Fruit fly (Drosophila melanogaster) whole organism, embryonic: ENCODE results near the gene CG7582.

Experiments used
- Atf6 ChIP-seq: fragments of 200-800 bp; sonication (Bioruptor generic); IDR thresholded peaks from 2 replicates; pipeline ENCODE4 v1.3.6; 2022; ENCODE audit warnings: missing biosample characterization, missing genetic modification characterization
- B-H2 ChIP-seq: fragments of 200-800 bp; sonication (Bioruptor generic); optimal IDR thresholded peaks from 2 replicates; lab custom pipeline; 2018; ENCODE audit warnings: missing biosample characterization, mild to moderate bottlenecking, missing genetic modification characterization
- BEAF-32 ChIP-seq: fragments of 200-800 bp; sonication (Bioruptor generic); optimal IDR thresholded peaks from 3 replicates; lab custom pipeline; 2017; ENCODE audit warnings: missing biosample characterization, missing genetic modification characterization, mild to moderate bottlenecking, moderate library complexity, missing genetic modification reagents
- CG10321 ChIP-seq: fragments of 200-800 bp; sonication (Bioruptor generic); IDR thresholded peaks from 2 replicates; pipeline ENCODE4 v1.3.6; 2022; ENCODE audit warnings: missing biosample characterization, missing genetic modification characterization
- CG10959 ChIP-seq: fragments of 200-800 bp; sonication (Bioruptor generic); IDR thresholded peaks from 2 replicates; pipeline ENCODE4 v1.3.6; 2022; ENCODE audit warnings: missing biosample characterization, missing genetic modification characterization
- CG12391 ChIP-seq: fragments of 200-800 bp; sonication (Bioruptor generic); optimal IDR thresholded peaks from 3 replicates; lab custom pipeline; 2018; ENCODE audit warnings: missing biosample characterization, mild to moderate bottlenecking, missing genetic modification characterization, moderate library complexity
- CG12744 ChIP-seq: fragments of 200-800 bp; sonication (Bioruptor generic); optimal IDR thresholded peaks from 2 replicates; lab custom pipeline; 2016; ENCODE audit warnings: missing biosample characterization, missing genetic modification characterization
- CG15479 ChIP-seq: fragments of 200-800 bp; sonication (Bioruptor generic); optimal IDR thresholded peaks from 3 replicates; lab custom pipeline; 2019; ENCODE audit warnings: missing biosample characterization, mild to moderate bottlenecking, missing genetic modification characterization, moderate library complexity
- CG15514 ChIP-seq: fragments of 200-800 bp; sonication (Bioruptor generic); optimal IDR thresholded peaks from 3 replicates; lab custom pipeline; 2017; ENCODE audit warnings: missing biosample characterization, missing genetic modification characterization, mild to moderate bottlenecking, moderate library complexity, missing genetic modification reagents
- CG1603 ChIP-seq: fragments of 200-800 bp; sonication (Bioruptor generic); optimal IDR thresholded peaks from 2 replicates; lab custom pipeline; 2019; ENCODE audit warnings: missing biosample characterization, mild to moderate bottlenecking, missing genetic modification characterization, moderate library complexity
- CG17612 ChIP-seq: fragments of 200-800 bp; sonication (Bioruptor generic); IDR thresholded peaks from 2 replicates; pipeline ENCODE4 v1.3.6; 2022; ENCODE audit warnings: missing biosample characterization, missing genetic modification characterization
- CG17912 ChIP-seq: fragments of 200-800 bp; sonication (Bioruptor generic); optimal IDR thresholded peaks from 2 replicates; lab custom pipeline; 2018; ENCODE audit warnings: missing biosample characterization, mild to moderate bottlenecking, missing genetic modification characterization
- CG18011 ChIP-seq: fragments of 200-800 bp; sonication (Bioruptor generic); optimal IDR thresholded peaks from 2 replicates; lab custom pipeline; 2017; ENCODE audit warnings: missing biosample characterization, missing genetic modification characterization, mild to moderate bottlenecking, moderate library complexity, missing genotype
- CG2712 ChIP-seq: fragments of 200-800 bp; optimal IDR thresholded peaks from 3 replicates; lab custom pipeline; 2019; ENCODE audit warnings: missing biosample characterization, mild to moderate bottlenecking, missing genetic modification characterization, moderate library complexity
- CG30431 ChIP-seq: fragments of 200-800 bp; sonication (Bioruptor generic); optimal IDR thresholded peaks from 2 replicates; lab custom pipeline; 2017; ENCODE audit warnings: missing biosample characterization, missing genetic modification characterization
- CG4328 ChIP-seq: fragments of 200-800 bp; sonication (Bioruptor generic); optimal IDR thresholded peaks from 3 replicates; lab custom pipeline; 2017; ENCODE audit warnings: missing biosample characterization, missing genetic modification reagents, missing genetic modification characterization
- CG4404 ChIP-seq: fragments of 200-800 bp; sonication (Bioruptor generic); IDR thresholded peaks from 2 replicates; pipeline ENCODE4 v1.3.6; 2022; ENCODE audit warnings: missing biosample characterization, missing genetic modification characterization
- CG7963 ChIP-seq: fragments of 200-800 bp; sonication (Bioruptor generic); IDR thresholded peaks from 3 replicates; pipeline ENCODE4 v1.3.6; 2022; ENCODE audit warnings: missing biosample characterization, missing genetic modification characterization; ENCODE audit not compliant: partially characterized antibody
- CG8765 ChIP-seq: fragments of 200-800 bp; sonication (Bioruptor generic); IDR thresholded peaks from 2 replicates; pipeline ENCODE4 v1.3.6; 2022; ENCODE audit warnings: missing biosample characterization, missing genetic modification characterization
- CG8924 ChIP-seq: fragments of 200-800 bp; optimal IDR thresholded peaks from 3 replicates; lab custom pipeline; 2019; ENCODE audit warnings: missing biosample characterization, mild to moderate bottlenecking, missing genetic modification characterization, moderate library complexity
- CG9932 ChIP-seq: fragments of 200-800 bp; sonication (Bioruptor generic); IDR thresholded peaks from 2 replicates; pipeline ENCODE4 v1.3.6; 2022; ENCODE audit warnings: missing biosample characterization, missing genetic modification characterization
- CTCF ChIP-seq: fragments of 200-800 bp; sonication (Bioruptor generic); optimal IDR thresholded peaks from 2 replicates; lab custom pipeline; 2017; ENCODE audit warnings: missing biosample characterization, mild to moderate bottlenecking, missing genetic modification characterization, moderate library complexity
- D19A ChIP-seq: fragments of 200-800 bp; optimal IDR thresholded peaks from 3 replicates; lab custom pipeline; 2019; ENCODE audit warnings: missing biosample characterization, mild to moderate bottlenecking, missing genetic modification characterization, moderate library complexity
- E2f2 ChIP-seq: fragments of 200-800 bp; sonication (Bioruptor generic); IDR thresholded peaks from 2 replicates; pipeline ENCODE4 v1.3.6; 2022; ENCODE audit warnings: missing biosample characterization, missing genetic modification characterization
- Eip74EF ChIP-seq, 2 experiments: fragments of 200-800 bp in 1 of 2; fragments of >200 bp in 1 of 2; sonication (Bioruptor generic) in 1 of 2; optimal IDR thresholded peaks; 2 replicates each; lab custom pipeline; 2017 to 2019; ENCODE audit warnings: missing biosample characterization in 2 of 2, missing genetic modification characterization in 2 of 2, mild to moderate bottlenecking in 1 of 2, moderate library complexity in 1 of 2
- HLHmδ ChIP-seq: fragments of 200-800 bp; sonication (Bioruptor generic); optimal IDR thresholded peaks from 2 replicates; lab custom pipeline; 2018; ENCODE audit warnings: missing biosample characterization, mild to moderate bottlenecking, missing genetic modification characterization, moderate library complexity
- Hey ChIP-seq: fragments of 200-800 bp; sonication (Bioruptor generic); optimal IDR thresholded peaks from 3 replicates; lab custom pipeline; 2018; ENCODE audit warnings: missing biosample characterization, mild to moderate bottlenecking, missing genetic modification characterization
- Hr51 ChIP-seq, 2 experiments: fragments of 200-800 bp; sonication (Bioruptor generic); optimal IDR thresholded peaks; 2 replicates in 1 of 2; 3 replicates in 1 of 2; lab custom pipeline; 2016 to 2018; ENCODE audit warnings: missing biosample characterization in 2 of 2, missing genetic modification characterization in 2 of 2, mild to moderate bottlenecking in 1 of 2, moderate library complexity in 1 of 2
- Jarid2 ChIP-seq: fragments of 200-800 bp; sonication (Bioruptor generic); optimal IDR thresholded peaks from 3 replicates; lab custom pipeline; 2017; ENCODE audit warnings: mild to moderate bottlenecking, missing biosample characterization, missing genetic modification reagents, missing genetic modification characterization
- Kr ChIP-seq: fragments of 200-800 bp; sonication (Bioruptor generic); optimal IDR thresholded peaks from 2 replicates; lab custom pipeline; 2017; ENCODE audit warnings: missing biosample characterization, mild to moderate bottlenecking, missing genetic modification characterization
- Opbp ChIP-seq: fragments of 200-800 bp; sonication (Bioruptor generic); IDR thresholded peaks from 3 replicates; pipeline ENCODE4 v1.3.6; 2022; ENCODE audit warnings: missing biosample characterization, missing genetic modification characterization; ENCODE audit not compliant: partially characterized antibody
- Sox100B ChIP-seq: fragments of 200-800 bp; sonication (Bioruptor generic); optimal IDR thresholded peaks from 3 replicates; lab custom pipeline; 2018; ENCODE audit warnings: missing biosample characterization, mild to moderate bottlenecking, missing genetic modification characterization
- Stat92E ChIP-seq, 3 experiments: fragments of >200 bp in 2 of 3; fragments of 200-800 bp in 1 of 3; sonication (Bioruptor generic) in 1 of 3; optimal IDR thresholded peaks; 2 replicates each; lab custom pipeline; 2017 to 2019; ENCODE audit warnings: missing biosample characterization in 3 of 3, missing genetic modification characterization in 3 of 3, mild to moderate bottlenecking in 1 of 3, moderate library complexity in 1 of 3
- Tbp ChIP-seq: fragments of >200 bp; optimal IDR thresholded peaks from 2 replicates; lab custom pipeline; 2018; ENCODE audit warnings: missing biosample characterization, missing genetic modification characterization
- Usf ChIP-seq: fragments of 200-800 bp; sonication (Bioruptor generic); optimal IDR thresholded peaks from 2 replicates; lab custom pipeline; 2017; ENCODE audit warnings: missing genotype, missing biosample characterization, missing genetic modification characterization
- Vsx1 ChIP-seq: fragments of 200-800 bp; sonication (Bioruptor generic); optimal IDR thresholded peaks from 2 replicates; lab custom pipeline; 2017; ENCODE audit warnings: missing biosample characterization, mild to moderate bottlenecking, missing genetic modification characterization, missing genetic modification reagents
- ap ChIP-seq: fragments of 200-800 bp; sonication (Bioruptor generic); IDR thresholded peaks from 2 replicates; pipeline ENCODE4 v1.3.6; 2022; ENCODE audit warnings: missing biosample characterization, missing genetic modification characterization
- bsh ChIP-seq, 2 experiments: fragments of 200-800 bp; sonication (Bioruptor generic); optimal IDR thresholded peaks; 2 replicates each; lab custom pipeline; 2017 to 2018; ENCODE audit warnings: mild to moderate bottlenecking in 2 of 2, missing biosample characterization in 2 of 2, missing genetic modification characterization in 2 of 2, moderate library complexity in 1 of 2
- da ChIP-seq: fragments of 200-800 bp; sonication (Bioruptor generic); optimal IDR thresholded peaks from 2 replicates; lab custom pipeline; 2016; ENCODE audit warnings: missing biosample characterization, missing genetic modification characterization
- fd3F ChIP-seq: fragments of 200-800 bp; sonication (Bioruptor generic); optimal IDR thresholded peaks from 2 replicates; lab custom pipeline; 2018; ENCODE audit warnings: missing biosample characterization, mild to moderate bottlenecking, missing genetic modification characterization, moderate library complexity
- hth ChIP-seq: fragments of >200 bp; optimal IDR thresholded peaks from 2 replicates; lab custom pipeline; 2017; ENCODE audit warnings: inconsistent platforms
- ken ChIP-seq: fragments of 200-800 bp; sonication (Bioruptor generic); IDR thresholded peaks from 3 replicates; pipeline ENCODE4 v1.3.6; 2022; ENCODE audit warnings: missing biosample characterization, missing genetic modification characterization
- mirr ChIP-seq: fragments of 200-800 bp; sonication (Bioruptor generic); optimal IDR thresholded peaks from 3 replicates; lab custom pipeline; 2018; ENCODE audit warnings: missing biosample characterization, mild to moderate bottlenecking, missing genetic modification characterization
- pzg ChIP-seq: fragments of 200-800 bp; sonication (Bioruptor generic); optimal IDR thresholded peaks from 3 replicates; lab custom pipeline; 2018; ENCODE audit warnings: missing biosample characterization, mild to moderate bottlenecking, missing genetic modification characterization, moderate library complexity
- sisA ChIP-seq: fragments of 200-800 bp; sonication (Bioruptor generic); IDR thresholded peaks from 2 replicates; pipeline ENCODE4 v1.3.6; 2022; ENCODE audit warnings: missing biosample characterization, missing genetic modification characterization
- sug ChIP-seq: fragments of 200-800 bp; optimal IDR thresholded peaks from 2 replicates; lab custom pipeline; 2019; ENCODE audit warnings: missing biosample characterization, mild to moderate bottlenecking, missing genetic modification characterization, moderate library complexity
- vfl ChIP-seq: fragments of 200-800 bp; sonication (Bioruptor generic); optimal IDR thresholded peaks from 2 replicates; lab custom pipeline; 2016; ENCODE audit warnings: missing biosample characterization, missing genetic modification characterization
- wek ChIP-seq: fragments of 200-800 bp; sonication (Bioruptor generic); optimal IDR thresholded peaks from 3 replicates; lab custom pipeline; 2018; ENCODE audit warnings: missing biosample characterization, mild to moderate bottlenecking, missing genetic modification characterization, moderate library complexity
- wor ChIP-seq: fragments of 200-800 bp; sonication (Bioruptor generic); IDR thresholded peaks from 2 replicates; pipeline ENCODE4 v1.3.6; 2022; ENCODE audit warnings: missing biosample characterization, missing genetic modification characterization

The CG7582 gene

dm6 chr3R:29725577-29726240, 43.6 kb upstream of the CG7582 start, which contains the start of gene Kul (continued):
- no peak for TF ChIP-seq CG2712
- peak; percentile 63; the same call in 2 of the 3 replicates for TF ChIP-seq Opbp (GFP tag; lab: Robert Waterston, UW)
- no peak for TF ChIP-seq B-H2 (GFP tag; lab: Kevin White, UChicago)
- peak; percentile 82 for TF ChIP-seq pzg
- TF ChIP-seq hth (lab: Kevin White, UChicago): no peak
- TF ChIP-seq sug (tag; lab: Kevin White, UChicago): no peak
- TF ChIP-seq da (GFP tag; lab: Kevin White, UChicago): no peak
- TF ChIP-seq CG7963 (GFP tag; lab: Robert Waterston, UW): no peak
- TF ChIP-seq CG17612: no peak
- peak; percentile 27 for TF ChIP-seq CTCF (GFP tag; lab: Kevin White, UChicago)
- TF ChIP-seq fd3F: no peak
- TF ChIP-seq wek (GFP tag; lab: Kevin White, UChicago): no peak
- TF ChIP-seq ap: 0 out of 2 replicates have a peak, but pooled peaks have one; percentile 15
- peak; percentile 1 for TF ChIP-seq CG17912
- peak; percentile 79 for TF ChIP-seq CG1603 (tag; lab: Kevin White, UChicago)
- no peak for TF ChIP-seq sisA (GFP tag; lab: Robert Waterston, UW)
- TF ChIP-seq Jarid2 (GFP tag; lab: Kevin White, UChicago): peak; percentile 4
- no peak for TF ChIP-seq CG10959 (GFP tag; lab: Robert Waterston, UW)
- TF ChIP-seq CG30431 (GFP tag; lab: Kevin White, UChicago): no peak
- no peak for TF ChIP-seq Vsx1 (GFP tag; lab: Kevin White, UChicago)
- TF ChIP-seq BEAF-32 (GFP tag; lab: Kevin White, UChicago): peak; percentile 30
- no peak for TF ChIP-seq Eip74EF (GFP tag; optimal IDR thresholded peaks at IDR 0.05; lab: Kevin White, UChicago)
- TF ChIP-seq Hr51 (GFP tag; optimal IDR thresholded peaks at IDR 0.05; lab: Kevin White, UChicago): peak in 1 of 2 experiments; percentile 8
- TF ChIP-seq wor (GFP tag; lab: Robert Waterston, UW): no peak
- no peak for TF ChIP-seq Tbp
- TF ChIP-seq CG4404: no peak
- TF ChIP-seq CG15479 (GFP tag; lab: Kevin White, UChicago): no peak
- TF ChIP-seq CG8924 (tag; lab: Kevin White, UChicago): no peak
- no peak for TF ChIP-seq D19A (tag; lab: Kevin White, UChicago)
- peak; percentile 29; the same call in 1 of the 2 replicates for TF ChIP-seq CG9932 (GFP tag; lab: Robert Waterston, UW)
- TF ChIP-seq ken (GFP tag; lab: Robert Waterston, UW): no peak
- peak; percentile 7 to 40 for TF ChIP-seq bsh (GFP tag; optimal IDR thresholded peaks at IDR 0.05; lab: Kevin White, UChicago)
- no peak for TF ChIP-seq CG12391 (tag; lab: Kevin White, UChicago)
- TF ChIP-seq Sox100B (GFP tag; lab: Kevin White, UChicago): no peak
- no peak for TF ChIP-seq vfl (GFP tag; lab: Kevin White, UChicago)
- no peak for TF ChIP-seq CG18011 (GFP tag; lab: Kevin White, UChicago)
- 0 out of 2 replicates have a peak, but pooled peaks have one; percentile 16 for TF ChIP-seq CG10321 (GFP tag; lab: Robert Waterston, UW)
- no peak for TF ChIP-seq Kr (GFP tag; lab: Kevin White, UChicago)
- no peak for TF ChIP-seq CG8765 (GFP tag; lab: Robert Waterston, UW)
- no peak for TF ChIP-seq Atf6 (GFP tag; lab: Robert Waterston, UW)
- TF ChIP-seq CG15514 (GFP tag; lab: Kevin White, UChicago): peak; percentile 45
- TF ChIP-seq E2f2: peak; percentile 31
- no peak for TF ChIP-seq CG12744 (GFP tag; lab: Kevin White, UChicago)
- no peak for TF ChIP-seq HLHmδ (GFP tag; lab: Kevin White, UChicago)
- no peak for TF ChIP-seq Stat92E (GFP tag; optimal IDR thresholded peaks at IDR 0.05; lab: Kevin White, UChicago)
- no peak for TF ChIP-seq Usf (GFP tag; lab: Kevin White, UChicago)
- TF ChIP-seq mirr (GFP tag; lab: Kevin White, UChicago): no peak
- TF ChIP-seq CG4328 (GFP tag; lab: Kevin White, UChicago): no peak
- no peak for TF ChIP-seq Hey (tag; lab: Kevin White, UChicago)
